Worm (Caenorhabditis elegans): ENCODE data around the gene clec-64.

DNA sequence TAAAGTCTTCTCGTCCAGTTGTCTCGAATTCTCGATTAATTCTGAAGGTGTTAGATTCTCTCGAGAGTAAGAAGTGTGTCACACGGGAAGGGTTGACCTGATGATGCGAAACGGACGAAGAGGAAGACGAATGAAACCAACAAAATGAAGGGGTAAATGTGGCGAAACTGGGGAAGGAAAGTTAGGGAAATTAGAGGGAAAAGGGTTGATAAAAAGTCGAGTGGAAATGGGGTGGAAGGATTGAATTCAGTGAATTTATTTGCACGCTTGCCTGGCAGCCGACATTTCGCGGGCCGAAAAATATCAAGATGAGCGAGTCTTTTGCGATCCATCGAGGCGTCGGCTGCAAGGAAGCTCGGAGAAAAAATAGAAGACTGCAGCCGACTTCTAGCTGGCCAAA lies 50.1 kb downstream of the clec-64 start, which contains the start of gene F58G1.7:
- no peak for TF ChIP-seq nhr-23 (tag; optimal IDR thresholded peaks at IDR 0.05)
- no peak for TF ChIP-seq ama-1 (optimal IDR thresholded peaks at IDR 0.05)
- no peak for TF ChIP-seq egl-27 (tag; optimal IDR thresholded peaks at IDR 0.05)
- TF ChIP-seq ceh-16 (tag; optimal IDR thresholded peaks at IDR 0.05), result no peak
- no peak for TF ChIP-seq unc-62 (GFP tag; optimal IDR thresholded peaks at IDR 0.05)
- TF ChIP-seq elt-3 (tag; optimal IDR thresholded peaks at IDR 0.05), result no peak
